Worm (Caenorhabditis elegans) whole organism, early embryonic: ENCODE data around the gene B0001.4.

Experiments used
- B0310.2 ChIP-seq: sonication (generic microtip); optimal IDR thresholded peaks from 2 replicates; lab custom pipeline; 2016; ENCODE audit warnings: mild to moderate bottlenecking, missing genetic modification characterization, missing compliant biosample characterization
- aly-1 ChIP-seq: sonication (generic microtip); optimal IDR thresholded peaks from 2 replicates; lab custom pipeline; 2016; ENCODE audit warnings: missing genetic modification characterization, missing compliant biosample characterization
- ets-7 ChIP-seq: sonication (generic microtip); optimal IDR thresholded peaks from 2 replicates; lab custom pipeline; 2016; ENCODE audit warnings: missing genotype, missing genetic modification characterization, missing compliant biosample characterization
- tbx-37 ChIP-seq: fragments of 200-800 bp; sonication (Bioruptor generic); conservative IDR thresholded peaks from 2 replicates; pipeline ENCODE4 v1.3.6; 2022; ENCODE audit warnings: missing genetic modification reagents, missing genetic modification characterization, missing compliant biosample characterization
- tra-4 ChIP-seq: sonication (generic microtip); optimal IDR thresholded peaks from 2 replicates; lab custom pipeline; 2017; ENCODE audit warnings: missing genetic modification characterization, missing compliant biosample characterization

DNA sequence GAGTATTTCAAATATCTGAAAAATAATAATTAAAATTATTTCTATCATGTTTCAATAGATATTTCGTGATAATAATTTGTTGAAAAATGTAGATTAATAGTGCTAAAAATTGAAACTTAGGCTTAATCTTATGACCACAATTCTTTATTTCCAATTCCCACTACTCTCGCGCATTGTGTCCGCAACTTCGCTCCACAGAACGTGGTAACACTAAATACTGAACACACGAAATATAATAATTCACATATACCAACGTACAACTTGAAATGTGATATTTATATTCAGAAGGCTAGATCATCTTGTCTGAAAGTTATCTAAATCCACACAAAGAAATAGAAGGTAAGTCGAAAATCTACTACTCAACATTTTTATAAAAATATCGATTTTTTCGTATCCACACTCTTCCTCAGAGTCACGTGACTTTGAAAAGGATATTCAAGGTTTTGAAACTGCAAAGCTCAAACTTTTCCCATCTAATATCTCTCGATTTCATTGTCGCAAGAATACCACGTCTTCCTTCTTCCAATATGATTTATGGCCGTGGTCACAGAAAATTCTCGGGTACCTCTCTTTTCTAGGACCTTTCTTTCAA lies 18.7 kb upstream of the B0001.4 start, which contains the start of gene eri-12:
- TF ChIP-seq tbx-37 (GFP tag; lab: Robert Waterston, UW) (no peak), ets-7 (tag; lab: Kevin White, UChicago) (no peak), B0310.2 (no peak), tra-4 (no peak), aly-1 (tag; lab: Kevin White, UChicago) (no peak)
